Worm (Caenorhabditis elegans): ENCODE measurements around the gene capg-2.

capg-2 gene

ce11 chrV:12271495-12271894, at the start of gene capg-2, which contains the start of gene tsfm-1:
TSS of gene capg-2 (plus strand) at chrV:12271873.
TSS of gene tsfm-1 (minus strand) at chrV:12271551.
- TF ChIP-seq lsy-2 (tag; optimal IDR thresholded peaks at IDR 0.05) (peak in 1 of 2 experiments; percentile 22), mab-5 (tag; optimal IDR thresholded peaks at IDR 0.05) (no peak), ztf-11 (tag; optimal IDR thresholded peaks at IDR 0.05) (no peak), nhr-21 (tag; optimal IDR thresholded peaks at IDR 0.05) (no peak), C34F6.9 (tag; optimal IDR thresholded peaks at IDR 0.05) (peak; percentile 25)

DNA sequence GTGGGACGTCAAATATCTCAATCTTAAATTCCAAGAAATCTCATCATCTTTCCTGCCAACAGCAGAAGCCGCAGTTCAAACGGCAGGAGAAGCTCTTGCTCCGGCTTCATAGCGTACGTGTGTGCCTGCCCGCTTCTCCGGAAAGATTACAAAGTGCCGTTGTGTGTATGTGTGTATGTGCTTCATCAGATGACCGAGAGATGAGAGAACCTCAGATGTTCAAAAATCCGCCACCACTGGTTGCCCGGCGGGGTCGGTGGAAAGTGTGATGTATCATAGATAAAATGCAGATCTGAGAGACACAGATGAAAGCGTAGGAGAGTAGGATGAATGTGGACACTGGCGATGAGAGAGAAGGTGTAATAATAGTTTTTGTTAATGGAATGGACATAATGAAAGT, 38.2 kb upstream of the capg-2 start:
- TF ChIP-seq nhr-11 (tag; optimal IDR thresholded peaks at IDR 0.05) (no peak), sma-9 (GFP tag; optimal IDR thresholded peaks at IDR 0.05) (peak; percentile 39), sma-9 (tag; optimal IDR thresholded peaks at IDR 0.05) (no peak), blmp-1 (tag; optimal IDR thresholded peaks at IDR 0.05; ENCODE audit: insufficient read depth) (no peak), unc-62 (GFP tag; optimal IDR thresholded peaks at IDR 0.05) (no peak), dmd-4 (tag; optimal IDR thresholded peaks at IDR 0.05) (no peak), nhr-129 (tag; optimal IDR thresholded peaks at IDR 0.05) (peak; percentile 54), F13H6.1 (tag; optimal IDR thresholded peaks at IDR 0.05) (peak; percentile 76), sem-4 (tag; optimal IDR thresholded peaks at IDR 0.05) (no peak)

ce11 chrV:12234293-12235004, 37.2 kb upstream of the capg-2 start, which contains the start of gene myo-3:
TSS of gene myo-3 (minus strand) at chrV:12234343.
- TF ChIP-seq ztf-11 (tag; optimal IDR thresholded peaks at IDR 0.05) = no peak
- TF ChIP-seq ceh-16 (tag; optimal IDR thresholded peaks at IDR 0.05) = no peak
- no peak for TF ChIP-seq ZK546.5 (tag; optimal IDR thresholded peaks at IDR 0.05)
- TF ChIP-seq Y55F3AM.14 (GFP tag; optimal IDR thresholded peaks at IDR 0.05) = no peak
- no peak for TF ChIP-seq dmd-4 (tag; optimal IDR thresholded peaks at IDR 0.05)
- peak; percentile 73 for TF ChIP-seq F13H6.1 (tag; optimal IDR thresholded peaks at IDR 0.05)
- no peak for TF ChIP-seq lsy-2 (tag; optimal IDR thresholded peaks at IDR 0.05)
- no peak for TF ChIP-seq peb-1 (tag; optimal IDR thresholded peaks at IDR 0.05)
- TF ChIP-seq nhr-6 (tag; optimal IDR thresholded peaks at IDR 0.05) = no peak
- no peak for TF ChIP-seq ama-1 (optimal IDR thresholded peaks at IDR 0.05)
- peak; percentile 28 for TF ChIP-seq nhr-129 (tag; optimal IDR thresholded peaks at IDR 0.05)
- TF ChIP-seq sma-9 (GFP tag; optimal IDR thresholded peaks at IDR 0.05) = peak; percentile 1
- no peak for TF ChIP-seq sma-9 (tag; optimal IDR thresholded peaks at IDR 0.05)
- TF ChIP-seq lin-13 (GFP tag; optimal IDR thresholded peaks at IDR 0.05) = no peak
- no peak for TF ChIP-seq fos-1 (tag; optimal IDR thresholded peaks at IDR 0.05)

ce11 chrV:12235502-12235901, 36.2 kb upstream of the capg-2 start:
- TF ChIP-seq sma-9 (GFP tag; optimal IDR thresholded peaks at IDR 0.05) (peak; percentile 57), sma-9 (tag; optimal IDR thresholded peaks at IDR 0.05) (no peak), F13H6.1 (tag; optimal IDR thresholded peaks at IDR 0.05) (peak; percentile 28), elt-3 (tag; optimal IDR thresholded peaks at IDR 0.05) (no peak), lsy-2 (tag; optimal IDR thresholded peaks at IDR 0.05) (peak in 1 of 2 experiments; percentile 25), egl-27 (tag; optimal IDR thresholded peaks at IDR 0.05) (no peak), ZK546.5 (tag; optimal IDR thresholded peaks at IDR 0.05) (no peak), nhr-129 (tag; optimal IDR thresholded peaks at IDR 0.05) (peak; percentile 35), C34F6.9 (tag; optimal IDR thresholded peaks at IDR 0.05) (peak; percentile 32)

DNA sequence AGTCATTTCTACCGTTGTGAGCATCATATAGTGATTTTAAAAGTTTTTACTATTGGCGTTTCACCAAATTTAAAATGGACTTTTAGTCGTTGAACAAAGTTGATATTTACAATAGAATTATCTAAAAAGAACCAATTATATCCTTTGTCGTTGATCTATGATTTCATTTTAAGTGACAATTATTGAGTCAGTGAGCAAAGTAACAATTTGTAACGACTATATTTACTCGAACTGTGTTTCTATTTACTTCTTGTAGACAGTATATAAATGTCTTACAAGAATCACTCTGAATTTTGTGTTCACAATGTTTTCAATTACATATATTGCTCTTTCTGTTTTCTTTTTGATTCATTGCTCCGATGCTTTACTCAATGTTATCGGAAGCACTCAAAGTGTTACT, 30.5 kb upstream of the capg-2 start, which contains the start of gene ttr-22:
Gene ttr-22 (plus strand): TSS at position 301 of the 400 bp plus-strand sequence.
- TF ChIP-seq crh-2 (tag; optimal IDR thresholded peaks at IDR 0.05) = no peak
- TF ChIP-seq skn-1 (tag; optimal IDR thresholded peaks at IDR 0.05) = no peak
- TF ChIP-seq ztf-1 (GFP tag; conservative IDR thresholded peaks at IDR 0.05) = no peak
- no peak for TF ChIP-seq unc-55 (GFP tag; optimal IDR thresholded peaks at IDR 0.05)
- no peak for TF ChIP-seq gmeb-1 (tag; optimal IDR thresholded peaks at IDR 0.05)
- TF ChIP-seq sma-3 (GFP tag; optimal IDR thresholded peaks at IDR 0.05) = no peak
- no peak for TF ChIP-seq elt-3 (tag; optimal IDR thresholded peaks at IDR 0.05)
- no peak for TF ChIP-seq elt-1 (tag; optimal IDR thresholded peaks at IDR 0.05)
- TF ChIP-seq R02D3.7 (tag; optimal IDR thresholded peaks at IDR 0.05) = no peak
- no peak for TF ChIP-seq snpc-4 (tag; optimal IDR thresholded peaks at IDR 0.05)
- TF ChIP-seq lsy-2 (tag; optimal IDR thresholded peaks at IDR 0.05) = no peak
- no peak for TF ChIP-seq aly-2 (tag; optimal IDR thresholded peaks at IDR 0.05)
- TF ChIP-seq unc-39 (tag; optimal IDR thresholded peaks at IDR 0.05) = no peak
- TF ChIP-seq ZK546.5 (tag; optimal IDR thresholded peaks at IDR 0.05) = no peak
- no peak for TF ChIP-seq lin-13 (GFP tag; optimal IDR thresholded peaks at IDR 0.05)
